Worm (Caenorhabditis elegans): ENCODE measurements around the gene asp-6.
A peak's percentile ranks its signal among the peaks of the same experiment; 100 is the strongest.

The asp-6 gene

DNA sequence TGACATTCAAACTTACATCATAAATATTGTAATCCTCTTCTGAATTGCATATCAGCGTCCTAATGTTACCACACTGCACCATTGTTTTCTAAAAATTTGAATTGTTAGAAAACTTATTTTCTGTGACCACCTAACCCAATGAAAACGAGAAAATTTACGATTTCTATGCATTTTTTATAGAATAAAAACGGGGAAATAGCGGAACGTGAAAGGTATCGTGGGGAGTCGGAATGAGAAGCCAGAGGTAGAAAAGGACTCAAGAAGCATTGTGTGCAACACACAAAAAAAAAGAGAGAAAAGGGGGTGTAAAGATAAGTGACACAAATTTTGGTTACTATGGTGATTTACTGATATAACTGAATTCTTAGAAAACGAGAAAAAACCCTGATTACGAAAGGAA lies 18.5 kb downstream of the asp-6 start, which contains the start of gene C16D9.6:
Gene C16D9.6, minus strand, starts transcription at position 101 of the 400 bp plus-strand sequence.
- TF ChIP-seq hrde-1 (tag; optimal IDR thresholded peaks at IDR 0.05; ENCODE audit: borderline replicate concordance) (no peak), F49E8.2 (tag; optimal IDR thresholded peaks at IDR 0.05; ENCODE audit: insufficient read depth) (no peak), nhr-179 (tag; optimal IDR thresholded peaks at IDR 0.05) (no peak), tbx-9 (tag; optimal IDR thresholded peaks at IDR 0.05; ENCODE audit: borderline replicate concordance) (no peak), F55B11.4 (tag; optimal IDR thresholded peaks at IDR 0.05; ENCODE audit: borderline replicate concordance, insufficient read depth) (no peak), zim-3 (tag; optimal IDR thresholded peaks at IDR 0.05) (no peak), T26A5.8 (tag; optimal IDR thresholded peaks at IDR 0.05) (no peak), F10E7.11 (tag; optimal IDR thresholded peaks at IDR 0.05) (no peak), B0035.1 (tag; optimal IDR thresholded peaks at IDR 0.05) (no peak), mcd-1 (GFP tag; IDR thresholded peaks at IDR 0.05) (no peak), nhr-120 (GFP tag; IDR thresholded peaks at IDR 0.05) (no peak), D2030.7 (GFP tag; IDR thresholded peaks at IDR 0.05) (no peak), mxl-1 (tag; optimal IDR thresholded peaks at IDR 0.05) (no peak), atf-7 (tag; optimal IDR thresholded peaks at IDR 0.05) (no peak), dpl-1 (GFP tag; optimal IDR thresholded peaks at IDR 0.05) (no peak), ztf-18 (tag; optimal IDR thresholded peaks at IDR 0.05) (no peak), repo-1 (tag; optimal IDR thresholded peaks at IDR 0.05) (no peak), ztf-6 (GFP tag; IDR thresholded peaks at IDR 0.05) (no peak), Y56A3A.18 (GFP tag; IDR thresholded peaks at IDR 0.05) (no peak), Y67H2A.10 (GFP tag; conservative IDR thresholded peaks at IDR 0.05) (no peak)

ce11 chrV:8247311-8248105 lies 21.2 kb downstream of the asp-6 start:
- TF ChIP-seq hlh-26 (GFP tag; conservative IDR thresholded peaks at IDR 0.05) (no peak), C17E4.6 (GFP tag; IDR thresholded peaks at IDR 0.05) (peak; percentile 70), ztf-25 (GFP tag; IDR thresholded peaks at IDR 0.05) (no peak), tlf-1 (GFP tag; optimal IDR thresholded peaks at IDR 0.05) (peak; percentile 71), ccch-3 (GFP tag; optimal IDR thresholded peaks at IDR 0.05) (no peak), athp-1 (tag; optimal IDR thresholded peaks at IDR 0.05) (no peak), F23B12.7 (tag; optimal IDR thresholded peaks at IDR 0.05; ENCODE audit: insufficient read depth) (peak; percentile 86), snpc-1.3 (tag; optimal IDR thresholded peaks at IDR 0.05; ENCODE audit: insufficient read depth) (peak; percentile 97), ztf-3 (GFP tag; optimal IDR thresholded peaks at IDR 0.05) (peak; percentile 46), dox-1 (GFP tag; IDR thresholded peaks at IDR 0.05) (peak; percentile 84; the same call in 1 of the 2 replicates), F33H1.4 (GFP tag; IDR thresholded peaks at IDR 0.05) (peak; percentile 64), snpc-1.1 (tag; optimal IDR thresholded peaks at IDR 0.05; ENCODE audit: insufficient read depth) (peak; percentile 99), ceh-91 (GFP tag; IDR thresholded peaks at IDR 0.05) (0 out of 2 replicates have a peak, but pooled peaks have one; percentile 24), B0336.3 (GFP tag; IDR thresholded peaks at IDR 0.05) (peak; percentile 84), ceh-100 (GFP tag; IDR thresholded peaks at IDR 0.05) (peak; percentile 60; the same call in 1 of the 2 replicates), him-1 (tag; optimal IDR thresholded peaks at IDR 0.05) (peak; percentile 97), Y95B8A.8 (GFP tag; IDR thresholded peaks at IDR 0.05) (peak; percentile 75; the same call in 1 of the 2 replicates), ama-1 (optimal IDR thresholded peaks at IDR 0.05) (peak; percentile 94), ama-1 (GFP tag; optimal IDR thresholded peaks at IDR 0.05) (peak in 1 of 2 experiments; percentile 72), nfya-2 (GFP tag; IDR thresholded peaks at IDR 0.05) (0 out of 2 replicates have a peak, but pooled peaks have one; percentile 31), nhr-120 (GFP tag; IDR thresholded peaks at IDR 0.05) (no peak), mcd-1 (GFP tag; IDR thresholded peaks at IDR 0.05) (peak; percentile 75), mes-4 (tag; optimal IDR thresholded peaks at IDR 0.05) (peak; percentile 29), madf-8 (GFP tag; conservative IDR thresholded peaks at IDR 0.05) (peak; percentile 53), pbrm-1 (GFP tag; IDR thresholded peaks at IDR 0.05) (peak; percentile 98), nfyb-1 (GFP tag; IDR thresholded peaks at IDR 0.05) (peak; percentile 64; the same call in 1 of the 2 replicates), egrh-3 (GFP tag; IDR thresholded peaks at IDR 0.05) (no peak), F57C9.4 (tag; optimal IDR thresholded peaks at IDR 0.05) (no peak)

All from whole organism, young adult.